Worm (Caenorhabditis elegans): ENCODE measurements around the gene T03F7.6.

DNA sequence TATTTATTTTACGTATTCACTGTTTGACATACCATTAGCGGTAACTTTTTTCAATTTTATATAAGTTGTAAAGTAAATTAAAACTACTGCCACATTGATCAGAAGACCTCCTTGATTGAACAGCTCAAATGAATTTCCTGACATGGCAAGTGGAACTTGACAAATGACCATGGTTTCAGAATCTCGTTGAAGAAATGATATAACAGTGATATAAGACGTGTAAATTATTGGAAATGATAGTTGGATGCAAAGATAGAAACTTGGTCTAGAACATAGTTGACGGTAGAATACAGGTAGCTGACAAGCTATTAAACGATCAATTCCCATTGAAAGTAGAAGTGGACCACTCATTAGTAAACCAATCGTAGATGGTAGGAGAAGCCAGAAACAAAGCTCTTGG, 42.7 kb upstream of the T03F7.6 start:
- TF ChIP-seq ceh-14 (tag; optimal IDR thresholded peaks at IDR 0.05) (no peak), ama-1 (optimal IDR thresholded peaks at IDR 0.05) (no peak), fkh-10 (GFP tag; optimal IDR thresholded peaks at IDR 0.05) (no peak), pqm-1 (tag; optimal IDR thresholded peaks at IDR 0.05) (no peak), unc-86 (tag; optimal IDR thresholded peaks at IDR 0.05) (no peak), mec-3 (tag; optimal IDR thresholded peaks at IDR 0.05; ENCODE audit: borderline replicate concordance) (no peak), ceh-9 (tag; optimal IDR thresholded peaks at IDR 0.05) (no peak)

Data from whole organism, late embryonic.